Fruit fly (Drosophila melanogaster): ENCODE results near the gene Cyp4s3.

DNA sequence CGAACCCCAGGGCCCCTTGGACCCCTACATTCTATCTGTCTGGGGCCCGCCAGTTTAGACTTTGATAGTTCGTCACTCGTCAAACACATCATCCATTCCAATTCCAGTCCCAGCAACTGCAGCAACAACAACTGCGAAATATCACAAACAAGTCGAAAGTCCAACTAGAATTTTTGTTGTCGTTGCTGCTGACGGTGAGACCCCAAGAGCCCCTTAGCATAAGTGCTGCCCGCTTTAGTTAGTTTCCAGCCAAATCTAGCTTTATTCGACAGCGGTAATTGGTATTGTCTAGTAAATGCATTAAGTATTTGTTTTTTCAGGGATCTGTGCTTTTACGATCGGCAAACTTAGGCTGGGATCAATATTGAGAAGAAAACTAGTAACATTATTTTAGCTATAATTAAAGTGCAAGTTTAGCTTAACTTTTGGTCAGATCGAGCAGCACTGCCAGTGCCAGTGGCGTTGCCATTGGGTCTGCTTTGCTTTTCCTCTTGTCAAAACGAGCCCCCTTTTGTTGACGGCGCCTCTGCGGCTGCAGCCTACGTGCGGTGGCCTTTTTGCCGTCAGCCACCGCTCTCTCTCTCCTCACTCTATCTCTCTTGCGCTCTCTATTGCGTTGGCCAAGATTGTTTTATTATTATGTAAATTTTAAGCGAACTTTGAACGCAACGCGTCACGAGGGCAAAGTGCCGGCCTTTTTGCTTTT, 41.5 kb downstream of the Cyp4s3 start:
- TF ChIP-seq CG12744 (GFP tag; optimal IDR thresholded peaks at IDR 0.05) (peak; percentile 87), h (optimal IDR thresholded peaks at IDR 0.05) (no peak), aop (GFP tag; IDR thresholded peaks at IDR 0.05) (peak; percentile 86), CG11504 (tag; optimal IDR thresholded peaks at IDR 0.05) (peak; percentile 91), Dll (GFP tag; IDR thresholded peaks at IDR 0.05; ENCODE audit: partially characterized antibody) (no peak), wek (GFP tag; optimal IDR thresholded peaks at IDR 0.05) (peak; percentile 12), CG15696 (tag; optimal IDR thresholded peaks at IDR 0.05) (peak; percentile 53), CG10274 (GFP tag; optimal IDR thresholded peaks at IDR 0.05) (peak; percentile 67), YL-1 (GFP tag; optimal IDR thresholded peaks at IDR 0.05) (peak; percentile 26), schlank (tag; optimal IDR thresholded peaks at IDR 0.05) (peak; percentile 82), vfl (GFP tag; optimal IDR thresholded peaks at IDR 0.05) (peak; percentile 86), wor (GFP tag; IDR thresholded peaks at IDR 0.05) (peak; percentile 66), TFAM (GFP tag; optimal IDR thresholded peaks at IDR 0.05) (peak; percentile 36), al (GFP tag; IDR thresholded peaks at IDR 0.05) (peak; percentile 85)

All from whole organism, embryonic.